Worm (Caenorhabditis elegans): Measurements from ENCODE around the gene F22F7.8.

ce11 chrV:2121910-2122362, at the start of gene F22F7.8:
- TF ChIP-seq dao-5 (tag; optimal IDR thresholded peaks at IDR 0.05) = no peak
- no peak for TF ChIP-seq W03F9.2 (tag; optimal IDR thresholded peaks at IDR 0.05)

All from whole organism, L4/young adult.